Worm (Caenorhabditis elegans) whole organism, mixed stage, embryonic: Measurements from ENCODE around the gene set-27.

Source experiments
- M03D4.4 ChIP-seq: sonication (generic microtip); optimal IDR thresholded peaks from 2 replicates; lab custom pipeline; 2017; ENCODE audit warnings: mild to moderate bottlenecking, missing genetic modification characterization, missing compliant biosample characterization
- flh-1 ChIP-seq: fragments of 200-800 bp; sonication (Bioruptor generic); optimal IDR thresholded peaks from 2 replicates; lab custom pipeline; 2018; ENCODE audit warnings: mild to moderate bottlenecking, missing genetic modification characterization, moderate library complexity, missing compliant biosample characterization
- lin-13 ChIP-seq: fragments of 150-350 bp; optimal IDR thresholded peaks from 2 replicates; lab custom pipeline; 2014; ENCODE audit warnings: missing biosample characterization, missing genetic modification characterization
- lsy-2 ChIP-seq: fragments of 150-350 bp; optimal IDR thresholded peaks from 2 replicates; lab custom pipeline; 2014; ENCODE audit warnings: missing biosample characterization, missing genetic modification characterization
- mab-5 ChIP-seq: fragments of 150-350 bp; optimal IDR thresholded peaks from 2 replicates; lab custom pipeline; 2014; ENCODE audit warnings: missing biosample characterization, missing genetic modification characterization
- mls-2 ChIP-seq: sonication (generic microtip); optimal IDR thresholded peaks from 2 replicates; lab custom pipeline; 2016; ENCODE audit warnings: mild to moderate bottlenecking, missing genetic modification characterization, moderate library complexity, missing compliant biosample characterization
- pha-4 ChIP-seq: fragments of 150-350 bp; optimal IDR thresholded peaks from 2 replicates; lab custom pipeline; 2018; ENCODE audit warnings: missing biosample characterization, missing genetic modification reagents, missing genetic modification characterization
- unc-62 ChIP-seq: fragments of 150-350 bp; optimal IDR thresholded peaks from 2 replicates; lab custom pipeline; 2014; ENCODE audit warnings: missing biosample characterization, missing genetic modification reagents, missing genetic modification characterization

DNA sequence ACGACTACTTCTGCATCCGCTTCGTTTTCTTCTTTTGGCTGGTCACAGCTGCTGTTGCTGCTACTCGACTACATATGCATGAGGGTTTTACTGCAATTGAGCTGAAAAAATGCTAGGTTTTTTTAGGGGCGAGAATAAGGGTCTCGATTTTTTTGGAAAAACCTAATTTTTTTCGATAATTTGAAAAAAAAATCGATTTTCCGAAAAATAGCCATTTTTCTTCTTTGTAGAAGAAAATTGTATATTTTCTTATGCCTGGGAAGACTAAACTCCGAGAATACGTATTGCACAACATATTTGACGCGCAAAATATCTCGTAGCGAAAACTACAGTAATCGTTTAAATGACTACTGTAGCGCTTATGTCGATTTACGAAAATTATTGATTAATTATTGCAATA, 15.8 kb downstream of the set-27 start, which contains the start of gene tmem-132:
- TF ChIP-seq lsy-2 (no peak), unc-62 (GFP tag; lab: Kevin White, UChicago) (no peak), pha-4 (tag; lab: Kevin White, UChicago) (no peak), mls-2 (no peak), lin-13 (no peak), M03D4.4 (tag; lab: Kevin White, UChicago) (no peak), flh-1 (GFP tag; lab: Kevin White, UChicago) (no peak), mab-5 (no peak)
